Worm (Caenorhabditis elegans) whole organism, L3 larva: Measurements from ENCODE around the gene F46F5.10.

ENCODE experiments used
- ceh-16 ChIP-seq: sonication (generic microtip); optimal IDR thresholded peaks from 2 replicates; lab custom pipeline; 2017; ENCODE audit warnings: missing biosample characterization, missing genetic modification characterization
- ceh-28 ChIP-seq: fragments of 150-350 bp; optimal IDR thresholded peaks from 2 replicates; lab custom pipeline; 2014; ENCODE audit warnings: missing biosample characterization, missing genetic modification reagents, missing genetic modification characterization
- ceh-82 ChIP-seq: fragments of 150-350 bp; optimal IDR thresholded peaks from 2 replicates; lab custom pipeline; 2014; ENCODE audit warnings: missing biosample characterization, missing genetic modification characterization
- ceh-9 ChIP-seq: sonication (generic microtip); optimal IDR thresholded peaks from 2 replicates; lab custom pipeline; 2018; ENCODE audit warnings: missing biosample characterization, missing genetic modification characterization
- daf-12 ChIP-seq: fragments of 150-350 bp; optimal IDR thresholded peaks from 2 replicates; lab custom pipeline; 2014; ENCODE audit warnings: missing biosample characterization, missing genetic modification reagents, missing genetic modification characterization
- egl-27 ChIP-seq: sonication (generic microtip); optimal IDR thresholded peaks from 4 replicates; lab custom pipeline; 2017; ENCODE audit warnings: missing biosample characterization, missing genetic modification reagents, missing genetic modification characterization
- egl-5 ChIP-seq: fragments of 150-350 bp; optimal IDR thresholded peaks from 2 replicates; lab custom pipeline; 2017; ENCODE audit warnings: missing biosample characterization, missing genetic modification reagents, missing genetic modification characterization, inconsistent platforms
- elt-1 ChIP-seq: fragments of 150-350 bp; optimal IDR thresholded peaks from 2 replicates; lab custom pipeline; 2014; ENCODE audit warnings: missing biosample characterization, missing genetic modification characterization
- elt-3 ChIP-seq, 3 experiments: fragments of 150-350 bp in 1 of 3; sonication (generic microtip) in 2 of 3; optimal IDR thresholded peaks; 2 replicates in 2 of 3; 4 replicates in 1 of 3; lab custom pipeline; 2014 to 2017; ENCODE audit warnings: missing biosample characterization in 3 of 3, missing genetic modification characterization in 3 of 3
- eor-1 ChIP-seq, 2 experiments: fragments of 150-350 bp; optimal IDR thresholded peaks; 2 replicates each; lab custom pipeline; 2014 to 2018; ENCODE audit warnings: missing biosample characterization in 2 of 2, missing genetic modification characterization in 2 of 2
- fkh-10 ChIP-seq: sonication (generic microtip); optimal IDR thresholded peaks from 2 replicates; lab custom pipeline; 2017; ENCODE audit warnings: missing biosample characterization, missing genetic modification reagents, missing genetic modification characterization
- fos-1 ChIP-seq: fragments of 150-350 bp; optimal IDR thresholded peaks from 2 replicates; lab custom pipeline; 2014; ENCODE audit warnings: missing biosample characterization, missing genetic modification characterization
- hmg-11 ChIP-seq: sonication (generic microtip); optimal IDR thresholded peaks from 2 replicates; lab custom pipeline; 2016; ENCODE audit warnings: missing genetic modification characterization, missing compliant biosample characterization
- jun-1 ChIP-seq: fragments of 150-350 bp; optimal IDR thresholded peaks from 2 replicates; lab custom pipeline; 2014; ENCODE audit warnings: missing biosample characterization, missing genetic modification reagents, missing genetic modification characterization
- lin-39 ChIP-seq: fragments of 150-350 bp; optimal IDR thresholded peaks from 2 replicates; lab custom pipeline; 2018; ENCODE audit warnings: missing biosample characterization, missing genetic modification reagents, missing genetic modification characterization
- mml-1 ChIP-seq: fragments of 150-350 bp; sonication (generic microtip); optimal IDR thresholded peaks from 3 replicates; lab custom pipeline; 2014; ENCODE audit warnings: missing biosample characterization, missing genetic modification characterization
- nfya-1 ChIP-seq: sonication (generic microtip); optimal IDR thresholded peaks from 2 replicates; lab custom pipeline; 2017; ENCODE audit warnings: missing genetic modification characterization, mild to moderate bottlenecking, missing compliant biosample characterization, antibody characterized with exemption, moderate library complexity; ENCODE audit not compliant: insufficient read depth
- nhr-11 ChIP-seq: fragments of 150-350 bp; optimal IDR thresholded peaks from 2 replicates; lab custom pipeline; 2014; ENCODE audit warnings: missing biosample characterization, missing genetic modification characterization
- nhr-12 ChIP-seq: fragments of 150-350 bp; optimal IDR thresholded peaks from 2 replicates; lab custom pipeline; 2014; ENCODE audit warnings: missing biosample characterization, missing genetic modification characterization
- nhr-23 ChIP-seq: fragments of 150-350 bp; optimal IDR thresholded peaks from 2 replicates; lab custom pipeline; 2014; ENCODE audit warnings: missing biosample characterization, missing genetic modification reagents, missing genetic modification characterization
- nhr-237 ChIP-seq: fragments of 150-350 bp; optimal IDR thresholded peaks from 2 replicates; lab custom pipeline; 2014; ENCODE audit warnings: missing biosample characterization, missing genetic modification characterization
- nhr-28 ChIP-seq: fragments of 150-350 bp; optimal IDR thresholded peaks from 2 replicates; lab custom pipeline; 2014; ENCODE audit warnings: missing biosample characterization, missing genetic modification characterization
- nhr-67 ChIP-seq: fragments of 150-350 bp; optimal IDR thresholded peaks from 2 replicates; lab custom pipeline; 2014; ENCODE audit warnings: missing biosample characterization, missing genetic modification characterization
- nhr-76 ChIP-seq: fragments of 150-350 bp; sonication (generic microtip); optimal IDR thresholded peaks from 5 replicates; lab custom pipeline; 2014; ENCODE audit warnings: missing biosample characterization, missing genetic modification characterization
- nhr-77 ChIP-seq: fragments of 150-350 bp; optimal IDR thresholded peaks from 2 replicates; lab custom pipeline; 2014; ENCODE audit warnings: missing biosample characterization, missing genetic modification characterization
- pha-4 ChIP-seq: fragments of 150-350 bp; optimal IDR thresholded peaks from 2 replicates; lab custom pipeline; 2014; ENCODE audit warnings: missing biosample characterization, missing genetic modification reagents, missing genetic modification characterization
- pqm-1 ChIP-seq: fragments of 150-350 bp; optimal IDR thresholded peaks from 2 replicates; lab custom pipeline; 2017; ENCODE audit warnings: missing biosample characterization, missing genetic modification characterization, inconsistent platforms
- sea-2 ChIP-seq: fragments of 150-350 bp; sonication (generic microtip); optimal IDR thresholded peaks from 4 replicates; lab custom pipeline; 2014; ENCODE audit warnings: missing biosample characterization, missing genetic modification reagents, missing genetic modification characterization
- snpc-4 ChIP-seq: fragments of 150-350 bp; optimal IDR thresholded peaks from 2 replicates; lab custom pipeline; 2014; ENCODE audit warnings: missing biosample characterization, missing genetic modification characterization
- tbx-2 ChIP-seq: sonication (generic microtip); optimal IDR thresholded peaks from 2 replicates; lab custom pipeline; 2016; ENCODE audit warnings: mild to moderate bottlenecking, missing genetic modification characterization, missing compliant biosample characterization
- unc-62 ChIP-seq: fragments of 150-350 bp; sonication (generic microtip); optimal IDR thresholded peaks from 4 replicates; lab custom pipeline; 2014; ENCODE audit warnings: missing biosample characterization, missing genetic modification reagents, missing genetic modification characterization
- zag-1 ChIP-seq: fragments of 150-350 bp; optimal IDR thresholded peaks from 2 replicates; lab custom pipeline; 2014; ENCODE audit warnings: missing biosample characterization, missing genetic modification characterization
- ztf-11 ChIP-seq: fragments of 150-350 bp; optimal IDR thresholded peaks from 2 replicates; lab custom pipeline; 2014; ENCODE audit warnings: missing biosample characterization, missing genetic modification characterization
- ztf-4 ChIP-seq: fragments of 150-350 bp; optimal IDR thresholded peaks from 2 replicates; lab custom pipeline; 2014; ENCODE audit warnings: missing biosample characterization, missing genetic modification characterization

The F46F5.10 gene

DNA sequence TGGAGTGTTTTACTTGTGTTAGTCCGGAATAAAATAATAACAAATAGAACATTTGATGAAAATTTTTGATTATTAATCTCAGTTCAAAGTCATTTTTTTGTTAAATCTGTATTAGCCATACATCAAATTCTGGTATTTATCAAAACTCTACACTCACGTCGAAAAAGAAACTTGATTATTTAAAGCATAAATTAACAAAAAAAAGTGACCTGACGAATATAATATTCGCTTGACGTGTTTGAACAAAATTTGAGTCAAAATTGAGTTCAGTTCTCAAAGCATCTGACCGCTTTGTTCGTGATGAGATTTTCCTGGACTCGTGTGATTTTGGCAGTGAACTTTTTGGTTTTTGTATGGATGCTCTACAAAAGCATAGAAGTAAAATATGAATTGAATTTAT, at the start of gene F46F5.10:
Gene F46F5.10 (plus strand): TSS at position 301 of the 400 bp plus-strand sequence.
- TF ChIP-seq ceh-28 (tag; lab: Kevin White, UChicago): no peak
- TF ChIP-seq sea-2: no peak
- TF ChIP-seq nhr-67: no peak
- no peak for TF ChIP-seq nhr-11 (tag; lab: Kevin White, UChicago)
- no peak for TF ChIP-seq ceh-82 (tag; lab: Kevin White, UChicago)
- TF ChIP-seq nhr-12 (tag; lab: Kevin White, UChicago): no peak

- no peak for TF ChIP-seq pha-4
- peak; percentile 61 for TF ChIP-seq fkh-10 (GFP tag; lab: Kevin White, UChicago)
These were observed 49.8 kb upstream of the F46F5.10 start for ce11 chrII:773830-774229.

DNA sequence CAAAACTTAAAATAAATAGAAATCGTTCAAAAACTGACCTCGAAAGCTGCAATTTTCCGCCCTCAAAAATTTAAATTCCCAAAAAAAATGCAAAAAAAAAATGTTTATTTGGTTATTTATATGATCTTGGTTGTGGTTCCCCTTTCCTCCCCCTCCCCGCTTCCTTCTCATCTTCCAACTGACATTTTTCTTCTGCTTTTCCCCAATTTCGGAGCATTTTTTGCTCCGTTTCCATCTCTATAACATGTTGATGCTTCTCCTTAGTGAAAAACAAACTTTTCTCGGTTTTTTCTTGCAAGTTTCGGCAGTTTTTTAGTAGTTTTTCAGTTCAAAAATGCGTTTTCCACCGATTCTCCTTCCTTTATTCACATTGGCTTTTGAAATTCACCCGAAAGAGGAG, 48.6 kb upstream of the F46F5.10 start, which contains the start of gene Y39F10A.1:
Gene Y39F10A.1 (plus strand): TSS at position 301 of the 400 bp plus-strand sequence.
- TF ChIP-seq ceh-9 (tag; lab: Kevin White, UChicago): no peak
- TF ChIP-seq sea-2: no peak
- TF ChIP-seq zag-1 (tag; lab: Kevin White, UChicago): no peak
- TF ChIP-seq elt-3 (tag; optimal IDR thresholded peaks at IDR 0.05; lab: Kevin White, UChicago): no peak
- no peak for TF ChIP-seq tbx-2 (tag; lab: Kevin White, UChicago)
- no peak for TF ChIP-seq unc-62
- no peak for TF ChIP-seq nhr-76 (tag; lab: Kevin White, UChicago)
- TF ChIP-seq pha-4: no peak
- no peak for TF ChIP-seq mml-1 (tag; lab: Kevin White, UChicago)

ce11 chrII:782903-783302, 40.7 kb upstream of the F46F5.10 start, which contains the start of gene Y39F10A.3:
TSS of gene Y39F10A.3 (minus strand) at chrII:783003.
- TF ChIP-seq ceh-9 (tag; lab: Kevin White, UChicago) (no peak), nhr-23 (tag; lab: Kevin White, UChicago) (no peak), nhr-11 (tag; lab: Kevin White, UChicago) (no peak), mml-1 (tag; lab: Kevin White, UChicago) (no peak), nhr-67 (no peak), nhr-77 (tag; lab: Kevin White, UChicago) (no peak), jun-1 (no peak), ceh-82 (tag; lab: Kevin White, UChicago) (no peak), ztf-11 (tag; lab: Kevin White, UChicago) (no peak), ztf-4 (tag; lab: Kevin White, UChicago) (no peak)
- TF ChIP-seq, all 47 proteins: peak for 0

- TF ChIP-seq tbx-2 (tag; lab: Kevin White, UChicago): no peak
- no peak for TF ChIP-seq ztf-11 (tag; lab: Kevin White, UChicago)
- no peak for TF ChIP-seq fos-1 (tag; lab: Kevin White, UChicago)
- no peak for TF ChIP-seq nfya-1 (tag; lab: Kevin White, UChicago)
- no peak for TF ChIP-seq daf-12 (tag; lab: Kevin White, UChicago)
- no peak for TF ChIP-seq nhr-28 (tag; lab: Kevin White, UChicago)
- TF ChIP-seq sea-2: no peak
- TF ChIP-seq egl-5: no peak
- TF ChIP-seq elt-1 (tag; lab: Kevin White, UChicago): no peak
- TF ChIP-seq lin-39: no peak
- TF ChIP-seq pqm-1 (tag; lab: Kevin White, UChicago): no peak
- no peak for TF ChIP-seq ceh-16
- no peak for TF ChIP-seq eor-1 (tag; optimal IDR thresholded peaks at IDR 0.05; lab: Kevin White, UChicago)
- TF ChIP-seq ceh-82 (tag; lab: Kevin White, UChicago): no peak
- no peak for TF ChIP-seq snpc-4
- TF ChIP-seq egl-27: no peak
- no peak for TF ChIP-seq fkh-10 (GFP tag; lab: Kevin White, UChicago)
- no peak for TF ChIP-seq zag-1 (tag; lab: Kevin White, UChicago)
- no peak for TF ChIP-seq nhr-76 (tag; lab: Kevin White, UChicago)
These were observed 40.1 kb upstream of the F46F5.10 start, which contains the start of gene Y39F10A.6 for ce11 chrII:783532-783931. TSS of gene Y39F10A.6 (minus strand) at chrII:783632.

- TF ChIP-seq nhr-76 (tag; lab: Kevin White, UChicago) (no peak), nhr-23 (tag; lab: Kevin White, UChicago) (no peak), nhr-237 (tag; lab: Kevin White, UChicago) (no peak), nfya-1 (tag; lab: Kevin White, UChicago) (no peak), ceh-28 (tag; lab: Kevin White, UChicago) (no peak), nhr-11 (tag; lab: Kevin White, UChicago) (no peak), hmg-11 (tag; lab: Kevin White, UChicago) (no peak), eor-1 (tag; optimal IDR thresholded peaks at IDR 0.05; lab: Kevin White, UChicago) (no peak), snpc-4 (no peak), fos-1 (tag; lab: Kevin White, UChicago) (no peak), elt-1 (tag; lab: Kevin White, UChicago) (no peak), zag-1 (tag; lab: Kevin White, UChicago) (no peak), egl-27 (no peak), ztf-4 (tag; lab: Kevin White, UChicago) (no peak)
These were observed 36.7 kb upstream of the F46F5.10 start, which contains the start of gene F46F5.16 for ce11 chrII:786938-787337. TSS of gene F46F5.16 (plus strand) at chrII:787238.
